Worm (Caenorhabditis elegans): ENCODE data around the gene T26H5.10.

Gene T26H5.10

DNA sequence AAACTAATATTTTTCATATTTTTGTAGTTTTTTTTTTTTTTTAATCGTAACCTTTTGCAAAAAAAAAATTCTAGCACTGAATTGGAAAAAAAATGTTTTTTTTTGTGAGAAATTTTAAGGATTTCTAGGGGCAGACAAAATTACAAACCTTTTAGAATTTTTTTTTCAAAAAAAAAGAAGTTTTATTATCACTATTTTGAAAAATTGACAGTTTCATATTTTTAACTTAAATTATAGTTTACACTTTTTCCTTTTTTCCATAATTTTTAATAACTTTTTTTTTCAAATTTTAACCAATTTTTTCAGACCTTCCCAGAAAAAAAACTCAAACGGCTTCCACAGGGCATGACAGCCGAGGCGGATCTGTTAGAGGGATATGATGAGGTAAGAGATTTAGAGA lies 27.4 kb upstream of the T26H5.10 start, which contains the start of gene dpf-1:
Gene dpf-1 (plus strand): TSS at position 301 of the 400 bp plus-strand sequence.
- TF ChIP-seq K09A11.1 (tag; optimal IDR thresholded peaks at IDR 0.05; ENCODE audit: insufficient read depth) (no peak), Y22D7AL.16 (tag; optimal IDR thresholded peaks at IDR 0.05) (no peak), ahr-1 (tag; optimal IDR thresholded peaks at IDR 0.05) (no peak), tbx-7 (tag; optimal IDR thresholded peaks at IDR 0.05) (no peak), odd-2 (tag; optimal IDR thresholded peaks at IDR 0.05) (no peak), ceh-34 (tag; optimal IDR thresholded peaks at IDR 0.05) (no peak), nhr-232 (tag; optimal IDR thresholded peaks at IDR 0.05) (no peak), hlh-6 (tag; optimal IDR thresholded peaks at IDR 0.05) (no peak), ceh-19 (GFP tag; optimal IDR thresholded peaks at IDR 0.05) (no peak), unc-86 (tag; optimal IDR thresholded peaks at IDR 0.05) (no peak), T23F11.4 (GFP tag; optimal IDR thresholded peaks at IDR 0.05) (no peak), ceh-6 (GFP tag; optimal IDR thresholded peaks at IDR 0.05) (no peak), pha-4 (tag; optimal IDR thresholded peaks at IDR 0.05) (no peak), C38D4.7 (GFP tag; optimal IDR thresholded peaks at IDR 0.05) (no peak), K02D7.2 (tag; optimal IDR thresholded peaks at IDR 0.05) (no peak)

- TF ChIP-seq fkh-10 (GFP tag; optimal IDR thresholded peaks at IDR 0.05) (no peak), ceh-18 (tag; optimal IDR thresholded peaks at IDR 0.05) (no peak)
These were observed 23.1 kb upstream of the T26H5.10 start for ce11 chrV:15466719-15467118.

DNA sequence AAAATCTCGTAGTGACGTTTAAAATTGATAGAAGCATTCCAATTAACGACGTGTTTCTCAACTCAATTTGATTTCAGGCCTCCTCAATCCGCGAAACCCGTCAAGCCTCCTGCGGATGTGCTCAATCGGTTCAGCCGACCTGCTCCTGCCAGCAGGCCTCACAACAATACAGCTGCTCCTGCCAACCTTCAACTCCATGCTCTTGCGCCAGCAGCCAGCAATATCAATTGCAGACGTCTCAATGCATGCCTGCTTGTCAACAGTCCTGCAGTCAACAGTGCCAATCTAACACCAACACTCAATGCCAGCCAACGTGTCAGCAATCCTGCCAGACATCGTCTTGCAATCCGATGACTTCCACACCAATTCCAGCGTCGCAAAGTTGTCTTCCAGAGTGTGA lies 22.4 kb upstream of the T26H5.10 start:
- no peak for TF ChIP-seq dmd-4 (tag; optimal IDR thresholded peaks at IDR 0.05; ENCODE audit: borderline replicate concordance)
- no peak for TF ChIP-seq ahr-1 (tag; optimal IDR thresholded peaks at IDR 0.05)
- TF ChIP-seq elt-4 (tag; optimal IDR thresholded peaks at IDR 0.05): no peak
- no peak for TF ChIP-seq pat-9 (tag; optimal IDR thresholded peaks at IDR 0.05)
- TF ChIP-seq C08G9.2 (tag; optimal IDR thresholded peaks at IDR 0.05): no peak
- no peak for TF ChIP-seq che-1 (tag; optimal IDR thresholded peaks at IDR 0.05)
- no peak for TF ChIP-seq unc-55 (GFP tag; optimal IDR thresholded peaks at IDR 0.05)
- no peak for TF ChIP-seq ceh-18 (tag; optimal IDR thresholded peaks at IDR 0.05)
- no peak for TF ChIP-seq pqm-1 (tag; optimal IDR thresholded peaks at IDR 0.05)
- no peak for TF ChIP-seq ttx-3 (tag; optimal IDR thresholded peaks at IDR 0.05)
- TF ChIP-seq unc-3 (GFP tag; conservative IDR thresholded peaks at IDR 0.05): no peak
- no peak for TF ChIP-seq unc-3 (tag; optimal IDR thresholded peaks at IDR 0.05)
- TF ChIP-seq nhr-11 (tag; optimal IDR thresholded peaks at IDR 0.05): no peak
- TF ChIP-seq ceh-45 (GFP tag; IDR thresholded peaks at IDR 0.05): no peak
- no peak for TF ChIP-seq ceh-2 (tag; optimal IDR thresholded peaks at IDR 0.05)
- TF ChIP-seq pha-2 (tag; optimal IDR thresholded peaks at IDR 0.05): no peak
- TF ChIP-seq sox-2 (GFP tag; IDR thresholded peaks at IDR 0.05): no peak

ce11 chrV:15465032-15465727 lies 21.6 kb upstream of the T26H5.10 start, which contains the start of gene pqn-71:
Gene pqn-71 (plus strand): TSS chrV:15465677.
- TF ChIP-seq Y22D7AL.16 (tag; optimal IDR thresholded peaks at IDR 0.05) (peak; percentile 86), dve-1 (tag; optimal IDR thresholded peaks at IDR 0.05) (peak; percentile 83), T23F11.4 (GFP tag; optimal IDR thresholded peaks at IDR 0.05) (peak; percentile 79), nfya-1 (tag; optimal IDR thresholded peaks at IDR 0.05) (peak; percentile 77), tbx-7 (tag; optimal IDR thresholded peaks at IDR 0.05) (peak; percentile 61), ttx-3 (tag; optimal IDR thresholded peaks at IDR 0.05) (peak; percentile 84), elt-4 (tag; optimal IDR thresholded peaks at IDR 0.05) (no peak), hlh-8 (tag; optimal IDR thresholded peaks at IDR 0.05) (peak; percentile 39), hlh-6 (tag; optimal IDR thresholded peaks at IDR 0.05) (peak; percentile 86), ceh-2 (tag; optimal IDR thresholded peaks at IDR 0.05) (peak; percentile 64), ceh-48 (tag; optimal IDR thresholded peaks at IDR 0.05) (peak; percentile 53), ceh-45 (GFP tag; IDR thresholded peaks at IDR 0.05) (peak; percentile 73), sox-2 (GFP tag; IDR thresholded peaks at IDR 0.05) (peak; percentile 72), pqm-1 (tag; optimal IDR thresholded peaks at IDR 0.05) (peak; percentile 87), madf-2 (tag; optimal IDR thresholded peaks at IDR 0.05) (peak; percentile 90), pax-1 (tag; optimal IDR thresholded peaks at IDR 0.05) (no peak), ets-4 (tag; optimal IDR thresholded peaks at IDR 0.05) (peak; percentile 34), sox-4 (tag; optimal IDR thresholded peaks at IDR 0.05) (peak; percentile 77), rnt-1 (tag; optimal IDR thresholded peaks at IDR 0.05) (peak; percentile 81), pros-1 (tag; optimal IDR thresholded peaks at IDR 0.05) (peak; percentile 29), ceh-19 (GFP tag; optimal IDR thresholded peaks at IDR 0.05) (peak; percentile 84), ceh-18 (tag; optimal IDR thresholded peaks at IDR 0.05) (peak; percentile 72), K09A11.1 (tag; optimal IDR thresholded peaks at IDR 0.05; ENCODE audit: insufficient read depth) (peak; percentile 73), ceh-34 (tag; optimal IDR thresholded peaks at IDR 0.05) (peak; percentile 86), ceh-6 (GFP tag; optimal IDR thresholded peaks at IDR 0.05) (peak; percentile 79), unc-86 (tag; optimal IDR thresholded peaks at IDR 0.05) (peak; percentile 83), C08G9.2 (tag; optimal IDR thresholded peaks at IDR 0.05) (peak; percentile 79), hlh-30 (tag; optimal IDR thresholded peaks at IDR 0.05; ENCODE audit: insufficient read depth) (peak; percentile 47), C38D4.7 (GFP tag; optimal IDR thresholded peaks at IDR 0.05) (peak; percentile 72)
